Worm (Caenorhabditis elegans) whole organism, late embryonic: ENCODE measurements around the gene C28D4.7.

ENCODE experiments used
- C08G9.2 ChIP-seq: sonication (generic microtip); optimal IDR thresholded peaks from 2 replicates; lab custom pipeline; 2016; ENCODE audit warnings: mild to moderate bottlenecking, missing genetic modification characterization, moderate library complexity, missing compliant biosample characterization
- ama-1 ChIP-seq: fragments of 150-350 bp; optimal IDR thresholded peaks from 2 replicates; lab custom pipeline; 2014
- lin-11 ChIP-seq: fragments of 200-800 bp; sonication (Bioruptor generic); optimal IDR thresholded peaks from 2 replicates; lab custom pipeline; 2018; ENCODE audit warnings: mild to moderate bottlenecking, missing genetic modification characterization, missing compliant biosample characterization
- nfya-1 ChIP-seq: sonication (generic microtip); optimal IDR thresholded peaks from 2 replicates; lab custom pipeline; 2017; ENCODE audit warnings: missing genetic modification characterization, mild to moderate bottlenecking, missing compliant biosample characterization, antibody characterized with exemption, moderate library complexity
- tbx-7 ChIP-seq: sonication (generic microtip); optimal IDR thresholded peaks from 2 replicates; lab custom pipeline; 2016; ENCODE audit warnings: missing genotype, missing genetic modification characterization, missing compliant biosample characterization

DNA sequence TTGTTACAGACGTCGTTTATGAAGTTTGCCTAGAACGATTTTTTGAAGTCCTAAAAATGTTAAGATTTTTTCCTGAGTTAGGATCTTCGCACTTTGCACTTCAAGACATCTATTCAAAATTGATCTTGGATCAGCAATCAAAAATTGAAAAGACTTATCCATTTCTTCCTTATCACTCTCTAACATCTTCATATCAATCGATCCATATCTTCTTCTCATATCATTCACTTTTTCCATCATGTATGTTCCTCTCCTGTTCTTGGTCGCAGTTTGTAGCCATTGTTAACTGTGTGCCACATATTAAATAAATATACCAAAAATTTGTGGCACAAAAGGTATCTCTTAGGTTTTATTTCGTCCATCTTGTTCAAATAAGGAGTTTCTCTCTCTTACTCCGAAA lies 12.8 kb upstream of the C28D4.7 start:
- no peak for TF ChIP-seq nfya-1 (tag; lab: Kevin White, UChicago)
- TF ChIP-seq lin-11: no peak
- no peak for TF ChIP-seq ama-1
- no peak for TF ChIP-seq tbx-7 (tag; lab: Kevin White, UChicago)
- TF ChIP-seq C08G9.2: no peak
